Fruit fly (Drosophila melanogaster): ENCODE measurements around the gene Osi2.

The Osi2 gene

DNA sequence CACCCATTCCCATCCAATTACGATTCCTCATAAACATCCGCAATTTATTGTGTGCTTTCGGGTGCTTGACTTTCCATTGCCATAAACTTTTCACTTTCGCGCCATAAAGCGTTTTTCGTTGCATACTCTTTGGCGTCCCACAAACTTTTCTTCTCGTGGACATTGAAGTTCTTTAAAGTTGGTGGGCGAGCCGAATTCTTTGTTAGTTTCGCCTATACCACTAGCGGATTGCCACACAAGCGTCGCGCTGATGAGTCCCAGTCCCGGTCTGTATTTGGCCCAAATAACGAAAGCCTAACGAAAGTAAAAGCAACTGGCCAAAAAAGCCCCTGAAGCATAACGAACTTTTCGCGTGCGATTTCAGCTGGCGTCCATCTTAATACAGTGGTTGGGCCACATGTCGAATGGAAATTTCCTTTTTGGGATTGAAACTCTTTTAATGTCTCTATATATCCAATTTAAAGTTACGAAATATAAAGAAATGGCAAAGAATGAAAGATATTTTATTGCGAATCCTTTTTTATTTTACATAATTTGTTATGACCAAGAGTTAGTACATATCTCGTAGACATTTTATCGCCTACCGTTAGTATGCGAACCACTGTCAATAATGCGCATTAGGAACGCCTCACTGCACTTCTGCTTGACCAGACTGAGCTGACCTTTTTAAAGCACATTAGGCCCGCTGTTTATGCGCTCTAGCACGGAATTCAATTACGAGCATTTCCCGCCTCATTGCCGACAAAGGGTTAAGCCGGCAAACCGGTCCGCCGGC lies 1.3 kb downstream of the Osi2 start (continued):
- TF ChIP-seq CG10669 (GFP tag; optimal IDR thresholded peaks at IDR 0.05): no peak
- no peak for TF ChIP-seq CG6854 (GFP tag; optimal IDR thresholded peaks at IDR 0.05)
- TF ChIP-seq Eip93F (GFP tag; optimal IDR thresholded peaks at IDR 0.05): no peak
- TF ChIP-seq salr (GFP tag; optimal IDR thresholded peaks at IDR 0.05): peak in 1 of 2 experiments; percentile 25
- TF ChIP-seq CG8119 (GFP tag; IDR thresholded peaks at IDR 0.05): peak; percentile 74
- peak; percentile 20 for TF ChIP-seq CG3919 (GFP tag; optimal IDR thresholded peaks at IDR 0.05)
- no peak for TF ChIP-seq spab (GFP tag; optimal IDR thresholded peaks at IDR 0.05)
- TF ChIP-seq net (GFP tag; optimal IDR thresholded peaks at IDR 0.05): peak; percentile 51
- peak; percentile 36 for TF ChIP-seq OdsH (GFP tag; optimal IDR thresholded peaks at IDR 0.05)
- no peak for TF ChIP-seq dsx (GFP tag; optimal IDR thresholded peaks at IDR 0.05; ENCODE audit: poor library complexity, severe bottlenecking)
- TF ChIP-seq svp (GFP tag): peak; percentile 69
- no peak for TF ChIP-seq Ets96B (tag; optimal IDR thresholded peaks at IDR 0.05)
- TF ChIP-seq CG31627 (GFP tag; optimal IDR thresholded peaks at IDR 0.05): peak; percentile 39
- peak; percentile 53 for TF ChIP-seq Sox102F (GFP tag; optimal IDR thresholded peaks at IDR 0.05)
- TF ChIP-seq Blimp-1 (GFP tag; optimal IDR thresholded peaks at IDR 0.05): peak; percentile 81
- no peak for TF ChIP-seq ss (GFP tag; optimal IDR thresholded peaks at IDR 0.05)
- TF ChIP-seq Eip75B (GFP tag; optimal IDR thresholded peaks at IDR 0.05): no peak
- no peak for TF ChIP-seq Sox15 (GFP tag; optimal IDR thresholded peaks at IDR 0.05)
- TF ChIP-seq topi (GFP tag; optimal IDR thresholded peaks at IDR 0.05): peak; percentile 43
- peak; percentile 59 for TF ChIP-seq Smox (GFP tag; optimal IDR thresholded peaks at IDR 0.05)
- no peak for TF ChIP-seq CG11902 (GFP tag; optimal IDR thresholded peaks at IDR 0.05)
- TF ChIP-seq Gug (GFP tag; IDR thresholded peaks at IDR 0.05): no peak

DNA sequence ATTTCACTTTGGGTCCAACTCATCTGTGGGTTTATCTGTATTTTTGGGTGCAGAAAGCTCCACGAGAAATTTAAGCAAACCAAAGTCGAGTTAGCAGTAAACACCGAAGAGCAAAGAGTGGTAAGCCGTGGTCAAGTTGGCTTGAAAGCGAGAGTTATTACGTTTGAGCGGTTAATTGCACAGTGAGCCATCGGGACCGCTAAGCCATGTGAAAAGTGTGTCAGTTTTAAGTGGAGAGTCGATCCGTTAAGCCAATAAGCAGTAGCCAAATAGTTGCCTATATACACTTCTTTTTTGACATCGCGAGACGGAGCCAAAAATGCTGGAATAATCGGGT lies 1.8 kb downstream of the Osi2 start:
- TF ChIP-seq Hr38 (GFP tag; optimal IDR thresholded peaks at IDR 0.05) (no peak), Ets21C (GFP tag; optimal IDR thresholded peaks at IDR 0.05) (no peak), CG6163 (GFP tag; IDR thresholded peaks at IDR 0.05) (no peak), fkh (GFP tag; optimal IDR thresholded peaks at IDR 0.05) (no peak), Eip93F (GFP tag; optimal IDR thresholded peaks at IDR 0.05) (no peak), CG6276 (GFP tag; optimal IDR thresholded peaks at IDR 0.05) (no peak), Blimp-1 (GFP tag; optimal IDR thresholded peaks at IDR 0.05) (peak; percentile 96), CG3919 (GFP tag; optimal IDR thresholded peaks at IDR 0.05) (no peak), Gug (GFP tag; IDR thresholded peaks at IDR 0.05) (no peak), CG11902 (GFP tag; optimal IDR thresholded peaks at IDR 0.05) (no peak), CG8119 (GFP tag; IDR thresholded peaks at IDR 0.05) (no peak), dac (GFP tag; optimal IDR thresholded peaks at IDR 0.05) (no peak), CG8632 (GFP tag; optimal IDR thresholded peaks at IDR 0.05) (no peak), CG6854 (GFP tag; optimal IDR thresholded peaks at IDR 0.05) (peak; percentile 51), CG16779 (tag; optimal IDR thresholded peaks at IDR 0.05) (no peak), CG3032 (tag; optimal IDR thresholded peaks at IDR 0.05) (no peak), OdsH (GFP tag; optimal IDR thresholded peaks at IDR 0.05) (no peak), CG7368 (GFP tag; optimal IDR thresholded peaks at IDR 0.05) (no peak)

DNA sequence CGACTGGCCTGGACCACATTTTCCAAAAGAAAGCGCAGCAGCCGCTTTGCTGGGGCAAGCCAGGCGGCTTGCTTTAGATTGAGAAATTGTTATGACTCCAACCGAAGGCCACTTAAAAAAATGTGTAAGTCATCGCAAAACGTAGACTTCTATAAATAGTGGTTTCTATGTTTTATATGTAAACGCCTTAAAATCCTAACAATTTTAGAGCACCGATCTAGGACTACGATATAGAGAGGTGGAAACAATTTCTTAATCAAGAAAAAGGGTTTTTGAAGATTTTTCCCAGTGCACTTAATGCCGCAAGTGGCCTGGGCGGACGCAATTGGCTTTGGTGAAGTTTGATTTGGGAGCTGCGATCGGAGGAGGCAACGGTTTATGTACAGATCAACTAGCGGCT lies 5.1 kb downstream of the Osi2 start:
- peak; percentile 31 for TF ChIP-seq CG11762 (GFP tag; optimal IDR thresholded peaks at IDR 0.05; ENCODE audit: insufficient read depth)
- no peak for TF ChIP-seq Met (GFP tag; optimal IDR thresholded peaks at IDR 0.05)
- peak; percentile 22 for TF ChIP-seq CG10631 (GFP tag; optimal IDR thresholded peaks at IDR 0.05)
- peak; percentile 66 for TF ChIP-seq net (GFP tag; optimal IDR thresholded peaks at IDR 0.05)
- TF ChIP-seq CG34406 (GFP tag; optimal IDR thresholded peaks at IDR 0.05): no peak
- TF ChIP-seq Hr38 (GFP tag; optimal IDR thresholded peaks at IDR 0.05): peak; percentile 30
- peak; percentile 96 for TF ChIP-seq CG32006 (GFP tag; optimal IDR thresholded peaks at IDR 0.05)
- peak; percentile 63 for TF ChIP-seq achi (GFP tag; optimal IDR thresholded peaks at IDR 0.05)
- TF ChIP-seq CG4318 (GFP tag; optimal IDR thresholded peaks at IDR 0.05): peak; percentile 92
- peak; percentile 14 for TF ChIP-seq lz (GFP tag; optimal IDR thresholded peaks at IDR 0.05)
- TF ChIP-seq Sox14 (GFP tag; optimal IDR thresholded peaks at IDR 0.05): peak; percentile 50
- TF ChIP-seq CG9139 (GFP tag; optimal IDR thresholded peaks at IDR 0.05): no peak
- peak; percentile 83 for TF ChIP-seq CG6163 (GFP tag; IDR thresholded peaks at IDR 0.05)
- no peak for TF ChIP-seq vri (GFP tag; optimal IDR thresholded peaks at IDR 0.05)
- TF ChIP-seq Blimp-1 (GFP tag; optimal IDR thresholded peaks at IDR 0.05): no peak
- TF ChIP-seq Eip93F (GFP tag; optimal IDR thresholded peaks at IDR 0.05): no peak
- TF ChIP-seq CG8632 (GFP tag; optimal IDR thresholded peaks at IDR 0.05): no peak
- no peak for TF ChIP-seq CG10669 (GFP tag; optimal IDR thresholded peaks at IDR 0.05)
- peak; percentile 63 for TF ChIP-seq CG3919 (GFP tag; optimal IDR thresholded peaks at IDR 0.05)
- no peak for TF ChIP-seq Hr39 (GFP tag; optimal IDR thresholded peaks at IDR 0.05)
- TF ChIP-seq ss (GFP tag; optimal IDR thresholded peaks at IDR 0.05): no peak
- TF ChIP-seq CG15336 (GFP tag; IDR thresholded peaks at IDR 0.05): peak; percentile 93
- no peak for TF ChIP-seq CG16779 (tag; optimal IDR thresholded peaks at IDR 0.05)
- TF ChIP-seq CG6792 (GFP tag; optimal IDR thresholded peaks at IDR 0.05): peak; percentile 39
- no peak for TF ChIP-seq Sox102F (GFP tag; optimal IDR thresholded peaks at IDR 0.05)
- TF ChIP-seq Sox15 (GFP tag; optimal IDR thresholded peaks at IDR 0.05): no peak

Data from whole organism, prepupa.